Worm (Caenorhabditis elegans) whole organism, late embryonic: Measurements from ENCODE around the gene tmem-131.

Experiments
- hlh-13 ChIP-seq: fragments of 200-800 bp; sonication (Bioruptor generic); optimal IDR thresholded peaks from 2 replicates; lab custom pipeline; 2018; ENCODE audit warnings: mild to moderate bottlenecking, missing genetic modification characterization, missing compliant biosample characterization
- nhr-232 ChIP-seq: sonication (generic microtip); optimal IDR thresholded peaks from 2 replicates; lab custom pipeline; 2016; ENCODE audit warnings: missing genetic modification characterization, missing compliant biosample characterization
- pha-4 ChIP-seq: fragments of 150-350 bp; optimal IDR thresholded peaks from 2 replicates; lab custom pipeline; 2018; ENCODE audit warnings: missing biosample characterization, missing genetic modification reagents, missing genetic modification characterization
- syd-9 ChIP-seq: sonication (generic microtip); optimal IDR thresholded peaks from 2 replicates; lab custom pipeline; 2016; ENCODE audit warnings: mild to moderate bottlenecking, missing genetic modification characterization, moderate library complexity, missing compliant biosample characterization

- TF ChIP-seq pha-4 (tag; lab: Kevin White, UChicago), result no peak
- no peak for TF ChIP-seq nhr-232 (tag; lab: Kevin White, UChicago)
- TF ChIP-seq hlh-13 (GFP tag; lab: Kevin White, UChicago), result no peak
- TF ChIP-seq syd-9 (tag; lab: Kevin White, UChicago), result no peak
These were observed 29.3 kb upstream of the tmem-131 start for ce11 chrIII:5027219-5027618.
